Fruit fly (Drosophila melanogaster) Kc167 (cell line): ENCODE measurements around the gene TwdlQ.

Experiments
- Myc ChIP-seq: fragments of >200 bp; optimal IDR thresholded peaks from 2 replicates; lab custom pipeline; 2017; ENCODE audit warnings: missing external identifiers
- Sin3A ChIP-seq: fragments of >200 bp; optimal IDR thresholded peaks from 2 replicates; lab custom pipeline; 2018; ENCODE audit warnings: missing external identifiers
- h ChIP-seq: fragments of >200 bp; optimal IDR thresholded peaks from 3 replicates; lab custom pipeline; 2018; ENCODE audit warnings: missing external identifiers
- insv ChIP-seq: fragments of >200 bp; optimal IDR thresholded peaks from 3 replicates; lab custom pipeline; 2018; ENCODE audit warnings: missing external identifiers
- psq ChIP-seq: fragments of >200 bp; optimal IDR thresholded peaks from 2 replicates; lab custom pipeline; 2017; ENCODE audit warnings: missing external identifiers
- ttk ChIP-seq: sonication (Bioruptor generic); optimal IDR thresholded peaks from 2 replicates; lab custom pipeline; 2017; ENCODE audit warnings: missing external identifiers

The TwdlQ gene

dm6 chr3R:26681947-26682346, 11.4 kb downstream of the TwdlQ start, which contains the start of gene beat-VII:
beat-VII (minus strand) TSS chr3R:26681966.
- TF ChIP-seq Sin3A (lab: Kevin White, UChicago) (no peak), h (lab: Kevin White, UChicago) (no peak), Myc (lab: Kevin White, UChicago) (no peak), ttk (lab: Kevin White, UChicago) (no peak), insv (lab: Kevin White, UChicago) (no peak), psq (no peak)

dm6 chr3R:26671525-26672132, 21.8 kb downstream of the TwdlQ start:
- TF ChIP-seq Myc (lab: Kevin White, UChicago), result no peak
- no peak for TF ChIP-seq h (lab: Kevin White, UChicago)
- TF ChIP-seq ttk (lab: Kevin White, UChicago), result no peak

- TF ChIP-seq insv (lab: Kevin White, UChicago) (no peak), Sin3A (lab: Kevin White, UChicago) (no peak), ttk (lab: Kevin White, UChicago) (no peak), psq (no peak), h (lab: Kevin White, UChicago) (no peak), Myc (lab: Kevin White, UChicago) (no peak)
Observed at dm6 chr3R:26670277-26670676, 23.1 kb downstream of the TwdlQ start.

- TF ChIP-seq h (lab: Kevin White, UChicago) (no peak), insv (lab: Kevin White, UChicago) (no peak), Sin3A (lab: Kevin White, UChicago) (no peak), ttk (lab: Kevin White, UChicago) (no peak), Myc (lab: Kevin White, UChicago) (no peak), psq (no peak)
Observed at dm6 chr3R:26656140-26656539, 37.2 kb downstream of the TwdlQ start, which contains the start of gene Tb. Tb (plus strand) TSS chr3R:26656440.

- TF ChIP-seq Sin3A (lab: Kevin White, UChicago) (no peak), psq (no peak), insv (lab: Kevin White, UChicago) (no peak), h (lab: Kevin White, UChicago) (no peak), Myc (lab: Kevin White, UChicago) (no peak), ttk (lab: Kevin White, UChicago) (no peak)
Observed at dm6 chr3R:26655416-26655945, 37.9 kb downstream of the TwdlQ start.

dm6 chr3R:26654594-26654993, 38.8 kb downstream of the TwdlQ start:
- TF ChIP-seq ttk (lab: Kevin White, UChicago), result no peak
- no peak for TF ChIP-seq Sin3A (lab: Kevin White, UChicago)
- no peak for TF ChIP-seq Myc (lab: Kevin White, UChicago)
- no peak for TF ChIP-seq insv (lab: Kevin White, UChicago)
- no peak for TF ChIP-seq h (lab: Kevin White, UChicago)
- TF ChIP-seq psq, result no peak
